Fruit fly (Drosophila melanogaster): ENCODE results near the gene sov.
A peak's percentile ranks its signal among the peaks of the same experiment; 100 is the strongest.

sov gene

dm6 chrX:6741184-6741586 lies 14.9 kb upstream of the sov start (continued):
- TF ChIP-seq CG10209 (GFP tag; optimal IDR thresholded peaks at IDR 0.05) (no peak), ssp (GFP tag; IDR thresholded peaks at IDR 0.05) (no peak), CG13296 (GFP tag; optimal IDR thresholded peaks at IDR 0.05) (no peak), CG6175 (GFP tag; IDR thresholded peaks at IDR 0.05) (no peak), CG4854 (GFP tag; optimal IDR thresholded peaks at IDR 0.05) (no peak), CG10543 (GFP tag; optimal IDR thresholded peaks at IDR 0.05) (no peak), wor (GFP tag; IDR thresholded peaks at IDR 0.05) (no peak), CG10267 (tag; optimal IDR thresholded peaks at IDR 0.05) (peak; percentile 68), gce (GFP tag; IDR thresholded peaks at IDR 0.05) (peak; percentile 50; the same call in 1 of the 3 replicates), Usf (GFP tag; optimal IDR thresholded peaks at IDR 0.05) (no peak), Hmr (GFP tag; optimal IDR thresholded peaks at IDR 0.05) (peak; percentile 77), sob (GFP tag; IDR thresholded peaks at IDR 0.05) (peak; percentile 73), HLH3B (GFP tag; IDR thresholded peaks at IDR 0.05) (peak; percentile 53), CG10979 (tag; optimal IDR thresholded peaks at IDR 0.05) (peak; percentile 10), CG10565 (GFP tag; optimal IDR thresholded peaks at IDR 0.05) (no peak), chn (GFP tag; optimal IDR thresholded peaks at IDR 0.05) (peak; percentile 46), CG8388 (GFP tag; optimal IDR thresholded peaks at IDR 0.05) (peak; percentile 18), pzg (GFP tag; optimal IDR thresholded peaks at IDR 0.05) (peak; percentile 95), lab (GFP tag; optimal IDR thresholded peaks at IDR 0.05) (peak; percentile 63), ap (GFP tag; IDR thresholded peaks at IDR 0.05) (no peak), Hmx (GFP tag; optimal IDR thresholded peaks at IDR 0.05) (no peak), Sry-β (GFP tag; optimal IDR thresholded peaks at IDR 0.05) (no peak), CG11696 (GFP tag; IDR thresholded peaks at IDR 0.05) (no peak), CG4404 (GFP tag; IDR thresholded peaks at IDR 0.05) (no peak), CG13775 (GFP tag; optimal IDR thresholded peaks at IDR 0.05) (no peak), CG12942 (GFP tag; optimal IDR thresholded peaks at IDR 0.05) (no peak), CG10654 (GFP tag; optimal IDR thresholded peaks at IDR 0.05) (peak; percentile 27)

- TF ChIP-seq Awh (GFP tag; IDR thresholded peaks at IDR 0.05), result no peak
- no peak for TF ChIP-seq CG12104 (GFP tag; optimal IDR thresholded peaks at IDR 0.05)
- no peak for TF ChIP-seq CG13123 (GFP tag; optimal IDR thresholded peaks at IDR 0.05)
- TF ChIP-seq dpn (GFP tag; optimal IDR thresholded peaks at IDR 0.05), result no peak
- no peak for TF ChIP-seq Doc3 (GFP tag; IDR thresholded peaks at IDR 0.05; ENCODE audit: partially characterized antibody)
- no peak for TF ChIP-seq Hr78 (GFP tag; optimal IDR thresholded peaks at IDR 0.05)
- TF ChIP-seq lab (GFP tag; optimal IDR thresholded peaks at IDR 0.05), result no peak
- peak; percentile 55 for TF ChIP-seq CG14441 (GFP tag; IDR thresholded peaks at IDR 0.05)
- TF ChIP-seq ci (GFP tag; IDR thresholded peaks at IDR 0.05), result 0 out of 3 replicates have a peak, but pooled peaks have one; percentile 30
- TF ChIP-seq CG15696 (tag; optimal IDR thresholded peaks at IDR 0.05), result no peak
- no peak for TF ChIP-seq prd (optimal IDR thresholded peaks at IDR 0.05)
- 0 out of 3 replicates have a peak, but pooled peaks have one; percentile 14 for TF ChIP-seq prd (GFP tag; IDR thresholded peaks at IDR 0.05)
- TF ChIP-seq CG11696 (GFP tag; IDR thresholded peaks at IDR 0.05), result peak; percentile 69
- TF ChIP-seq Eip74EF (GFP tag; optimal IDR thresholded peaks at IDR 0.05), result no peak
- no peak for TF ChIP-seq CG2116 (GFP tag; optimal IDR thresholded peaks at IDR 0.05)
- no peak for TF ChIP-seq bcd (GFP tag; optimal IDR thresholded peaks at IDR 0.05)
- no peak for TF ChIP-seq dati (GFP tag; IDR thresholded peaks at IDR 0.05)
- TF ChIP-seq sens-2 (GFP tag; IDR thresholded peaks at IDR 0.05), result no peak
- TF ChIP-seq B-H2 (GFP tag; optimal IDR thresholded peaks at IDR 0.05), result no peak
- TF ChIP-seq wdn (GFP tag; IDR thresholded peaks at IDR 0.05), result no peak
- no peak for TF ChIP-seq Hey (tag; optimal IDR thresholded peaks at IDR 0.05)
- peak; percentile 11 for TF ChIP-seq gem (tag; optimal IDR thresholded peaks at IDR 0.05)
- TF ChIP-seq exex (tag; optimal IDR thresholded peaks at IDR 0.05), result no peak
- no peak for TF ChIP-seq cas (GFP tag; IDR thresholded peaks at IDR 0.05)
- no peak for TF ChIP-seq kay (GFP tag; optimal IDR thresholded peaks at IDR 0.05)
- no peak for TF ChIP-seq bab2 (GFP tag; optimal IDR thresholded peaks at IDR 0.05)
- TF ChIP-seq CrebB (tag; optimal IDR thresholded peaks at IDR 0.05), result no peak
- TF ChIP-seq h (optimal IDR thresholded peaks at IDR 0.05), result no peak
Measured at dm6 chrX:6743192-6743591, 12.9 kb upstream of the sov start.
